Fruit fly (Drosophila melanogaster) whole organism, adult: ENCODE measurements around the gene endos.
A peak's percentile ranks its signal among the peaks of the same experiment; 100 is the strongest.

Experiments used
- CG11617 ChIP-seq: fragments of 200-800 bp; sonication (Bioruptor generic); optimal IDR thresholded peaks from 2 replicates; lab custom pipeline; 2017; ENCODE audit warnings: mild to moderate bottlenecking, missing biosample characterization, missing genetic modification reagents, missing genetic modification characterization
- CG12768 ChIP-seq: fragments of 200-800 bp; sonication (Bioruptor generic); optimal IDR thresholded peaks from 2 replicates; lab custom pipeline; 2017; ENCODE audit warnings: missing biosample characterization, missing genetic modification characterization, mild to moderate bottlenecking, moderate library complexity, missing genetic modification reagents
- CG14711 ChIP-seq: fragments of 200-800 bp; sonication (Bioruptor generic); optimal IDR thresholded peaks from 2 replicates; lab custom pipeline; 2018; ENCODE audit warnings: missing biosample characterization, mild to moderate bottlenecking, missing genetic modification characterization, moderate library complexity
- CG1620 ChIP-seq: fragments of 200-800 bp; sonication (Bioruptor generic); optimal IDR thresholded peaks from 2 replicates; lab custom pipeline; 2016; ENCODE audit warnings: missing biosample characterization, missing genetic modification characterization
- CG33017 ChIP-seq: fragments of 200-800 bp; sonication (Bioruptor generic); optimal IDR thresholded peaks from 2 replicates; lab custom pipeline; 2018; ENCODE audit warnings: missing biosample characterization, mild to moderate bottlenecking, missing genetic modification characterization, moderate library complexity
- CG5204 ChIP-seq: fragments of 200-800 bp; sonication (Bioruptor generic); optimal IDR thresholded peaks from 2 replicates; lab custom pipeline; 2016; ENCODE audit warnings: missing biosample characterization, missing genetic modification characterization
- CG7045 ChIP-seq: fragments of 200-800 bp; sonication (Bioruptor generic); optimal IDR thresholded peaks from 2 replicates; lab custom pipeline; 2017; ENCODE audit warnings: missing biosample characterization, mild to moderate bottlenecking, missing genetic modification characterization
- CG7101 ChIP-seq: fragments of 200-800 bp; sonication (Bioruptor generic); optimal IDR thresholded peaks from 2 replicates; lab custom pipeline; 2018; ENCODE audit warnings: missing biosample characterization, mild to moderate bottlenecking, missing genetic modification characterization, moderate library complexity
- Clk ChIP-seq: fragments of 200-800 bp; sonication (Bioruptor generic); optimal IDR thresholded peaks from 2 replicates; lab custom pipeline; 2017; ENCODE audit warnings: missing biosample characterization, missing genetic modification characterization
- Crg-1 ChIP-seq: fragments of 200-800 bp; sonication (Bioruptor generic); optimal IDR thresholded peaks from 2 replicates; lab custom pipeline; 2016; ENCODE audit warnings: missing biosample characterization, missing genetic modification characterization
- Hr96 ChIP-seq: fragments of 200-800 bp; sonication (Bioruptor generic); optimal IDR thresholded peaks from 2 replicates; lab custom pipeline; 2016; ENCODE audit warnings: missing biosample characterization, missing genetic modification characterization
- Mnt ChIP-seq: fragments of 200-800 bp; sonication (Bioruptor generic); optimal IDR thresholded peaks from 2 replicates; lab custom pipeline; 2016; ENCODE audit warnings: missing biosample characterization, mild to moderate bottlenecking, missing genetic modification characterization
- bab1 ChIP-seq: fragments of 200-800 bp; sonication (Bioruptor generic); optimal IDR thresholded peaks from 3 replicates; lab custom pipeline; 2019; ENCODE audit warnings: missing biosample characterization, mild to moderate bottlenecking, missing genetic modification characterization, moderate library complexity
- cic ChIP-seq: fragments of 200-800 bp; sonication (Bioruptor generic); optimal IDR thresholded peaks from 2 replicates; lab custom pipeline; 2017; ENCODE audit warnings: missing biosample characterization, mild to moderate bottlenecking, missing genetic modification characterization, moderate library complexity
- cnc ChIP-seq, 2 experiments: fragments of >200 bp; optimal IDR thresholded peaks; 2 replicates each; lab custom pipeline; 2017
- kay ChIP-seq: fragments of 200-800 bp; sonication (Bioruptor generic); peaks from one replicate; lab custom pipeline; 2016; ENCODE audit warnings: missing biosample characterization, missing genetic modification characterization, borderline replicate concordance
- ovo ChIP-seq: fragments of 200-800 bp; sonication (Bioruptor generic); optimal IDR thresholded peaks from 2 replicates; lab custom pipeline; 2016; ENCODE audit warnings: missing biosample characterization, missing genetic modification characterization
- pad ChIP-seq: fragments of 200-800 bp; sonication (Bioruptor generic); optimal IDR thresholded peaks from 3 replicates; lab custom pipeline; 2017; ENCODE audit warnings: missing biosample characterization, missing genetic modification characterization, mild to moderate bottlenecking, moderate library complexity, missing genetic modification reagents
- tj ChIP-seq: fragments of 200-800 bp; sonication (Bioruptor generic); optimal IDR thresholded peaks from 3 replicates; lab custom pipeline; 2017; ENCODE audit warnings: missing biosample characterization, mild to moderate bottlenecking, missing genetic modification characterization, moderate library complexity
- toe ChIP-seq: fragments of 200-800 bp; sonication (Bioruptor generic); optimal IDR thresholded peaks from 2 replicates; lab custom pipeline; 2016; ENCODE audit warnings: missing biosample characterization, missing genetic modification characterization

endos gene

dm6 chr3L:14049620-14050253 lies 18.2 kb upstream of the endos start, which contains the start of gene Neurl4:
TSS of gene Neurl4 (minus strand) at chr3L:14049892.
- no peak for TF ChIP-seq Clk
- peak; percentile 53 for TF ChIP-seq CG7101 (tag; lab: Kevin White, UChicago)
- no peak for TF ChIP-seq Hr96 (GFP tag; lab: Kevin White, UChicago)
- TF ChIP-seq pad, result peak; percentile 43
- peak; percentile 30 for TF ChIP-seq ovo (GFP tag; lab: Kevin White, UChicago)
- TF ChIP-seq CG14711 (tag; lab: Kevin White, UChicago), result peak; percentile 58
- TF ChIP-seq CG5204 (GFP tag; lab: Kevin White, UChicago), result peak; percentile 56
- TF ChIP-seq CG11617, result peak; percentile 37
- TF ChIP-seq kay (GFP tag; lab: Kevin White, UChicago), result no peak
- no peak for TF ChIP-seq Mnt (GFP tag; lab: Kevin White, UChicago)
- TF ChIP-seq CG33017, result peak; percentile 49
- TF ChIP-seq CG7045 (GFP tag; lab: Kevin White, UChicago), result peak; percentile 47
- TF ChIP-seq cic (GFP tag; lab: Kevin White, UChicago), result peak; percentile 3
- no peak for TF ChIP-seq cnc (optimal IDR thresholded peaks at IDR 0.05; lab: Kevin White, UChicago)
- no peak for TF ChIP-seq CG12768 (GFP tag; lab: Kevin White, UChicago)
- TF ChIP-seq Crg-1 (GFP tag; lab: Kevin White, UChicago), result peak; percentile 7
- TF ChIP-seq toe (GFP tag; lab: Kevin White, UChicago), result no peak
- TF ChIP-seq tj (GFP tag; lab: Kevin White, UChicago), result no peak
- TF ChIP-seq bab1, result no peak
- peak; percentile 5 for TF ChIP-seq CG1620 (GFP tag; lab: Kevin White, UChicago)

- no peak for TF ChIP-seq CG7101 (tag; lab: Kevin White, UChicago)
- TF ChIP-seq CG7045 (GFP tag; lab: Kevin White, UChicago), result no peak
- peak; percentile 33 for TF ChIP-seq tj (GFP tag; lab: Kevin White, UChicago)
- peak in 1 of 2 experiments; percentile 64 for TF ChIP-seq cnc (optimal IDR thresholded peaks at IDR 0.05; lab: Kevin White, UChicago)
- TF ChIP-seq Mnt (GFP tag; lab: Kevin White, UChicago), result peak; percentile 89
- TF ChIP-seq CG33017, result no peak
- TF ChIP-seq pad, result peak; percentile 78
- no peak for TF ChIP-seq CG11617
- no peak for TF ChIP-seq Hr96 (GFP tag; lab: Kevin White, UChicago)
- TF ChIP-seq bab1, result peak; percentile 2
- no peak for TF ChIP-seq CG1620 (GFP tag; lab: Kevin White, UChicago)
- TF ChIP-seq toe (GFP tag; lab: Kevin White, UChicago), result no peak
- no peak for TF ChIP-seq Clk
- TF ChIP-seq ovo (GFP tag; lab: Kevin White, UChicago), result no peak
- no peak for TF ChIP-seq Crg-1 (GFP tag; lab: Kevin White, UChicago)
- no peak for TF ChIP-seq kay (GFP tag; lab: Kevin White, UChicago)
- TF ChIP-seq CG14711 (tag; lab: Kevin White, UChicago), result no peak
- peak; percentile 47 for TF ChIP-seq cic (GFP tag; lab: Kevin White, UChicago)
- TF ChIP-seq CG12768 (GFP tag; lab: Kevin White, UChicago), result no peak
- TF ChIP-seq CG5204 (GFP tag; lab: Kevin White, UChicago), result no peak
Measured at dm6 chr3L:14037655-14038644, 6.4 kb upstream of the endos start.

- TF ChIP-seq Mnt (GFP tag; lab: Kevin White, UChicago) (peak; percentile 94), toe (GFP tag; lab: Kevin White, UChicago) (no peak), Crg-1 (GFP tag; lab: Kevin White, UChicago) (peak; percentile 43), CG7101 (tag; lab: Kevin White, UChicago) (peak; percentile 48), Clk (no peak), Hr96 (GFP tag; lab: Kevin White, UChicago) (no peak), cnc (optimal IDR thresholded peaks at IDR 0.05; lab: Kevin White, UChicago) (no peak), cic (GFP tag; lab: Kevin White, UChicago) (peak; percentile 29), kay (GFP tag; lab: Kevin White, UChicago) (peak; percentile 96), CG5204 (GFP tag; lab: Kevin White, UChicago) (no peak), CG11617 (peak; percentile 66), CG7045 (GFP tag; lab: Kevin White, UChicago) (no peak), CG14711 (tag; lab: Kevin White, UChicago) (no peak), ovo (GFP tag; lab: Kevin White, UChicago) (peak; percentile 4), CG1620 (GFP tag; lab: Kevin White, UChicago) (peak; percentile 43), tj (GFP tag; lab: Kevin White, UChicago) (peak; percentile 48), pad (peak; percentile 14), bab1 (peak; percentile 64), CG33017 (peak; percentile 65), CG12768 (GFP tag; lab: Kevin White, UChicago) (peak; percentile 36)
Measured at dm6 chr3L:14036867-14037313, 5.4 kb upstream of the endos start, which contains the start of gene Hsp110. TSS of gene Hsp110 (plus strand) at chr3L:14037019.

dm6 chr3L:14034476-14034875 lies 3.0 kb upstream of the endos start, which contains the start of gene CG6661:
TSS of gene CG6661 (plus strand) at chr3L:14034776.
- TF ChIP-seq Mnt (GFP tag; lab: Kevin White, UChicago) (no peak), toe (GFP tag; lab: Kevin White, UChicago) (no peak)
